Fruit fly (Drosophila melanogaster) whole organism, embryonic: Measurements from ENCODE around the gene CG4115.
A peak's percentile ranks its signal among the peaks of the same experiment; 100 is the strongest.

ENCODE experiments used
- Abd-B ChIP-seq: fragments of 200-800 bp; sonication (Bioruptor generic); optimal IDR thresholded peaks from 2 replicates; lab custom pipeline; 2018; ENCODE audit warnings: missing biosample characterization, mild to moderate bottlenecking, missing genetic modification characterization, moderate library complexity
- BEAF-32 ChIP-seq: fragments of 200-800 bp; sonication (Bioruptor generic); optimal IDR thresholded peaks from 3 replicates; lab custom pipeline; 2017; ENCODE audit warnings: missing biosample characterization, missing genetic modification characterization, mild to moderate bottlenecking, moderate library complexity, missing genetic modification reagents
- CG11398 ChIP-seq: fragments of 200-800 bp; sonication (Bioruptor generic); optimal IDR thresholded peaks from 2 replicates; lab custom pipeline; 2016; ENCODE audit warnings: missing biosample characterization, missing genetic modification characterization
- CG11560 ChIP-seq: fragments of 200-800 bp; sonication (Bioruptor generic); IDR thresholded peaks from 3 replicates; pipeline ENCODE4 v1.3.6; 2022; ENCODE audit warnings: missing biosample characterization, missing genetic modification characterization
- CG12219 ChIP-seq: fragments of 200-800 bp; sonication (Bioruptor generic); optimal IDR thresholded peaks from 3 replicates; lab custom pipeline; 2018; ENCODE audit warnings: missing biosample characterization, mild to moderate bottlenecking, missing genetic modification characterization
- CG13287 ChIP-seq: fragments of 200-800 bp; sonication (Bioruptor generic); IDR thresholded peaks from 2 replicates; pipeline ENCODE4 v1.3.6; 2022; ENCODE audit warnings: missing biosample characterization, missing genetic modification characterization; ENCODE audit not compliant: partially characterized antibody
- CG13296 ChIP-seq: fragments of 200-800 bp; sonication (Bioruptor generic); optimal IDR thresholded peaks from 3 replicates; lab custom pipeline; 2018; ENCODE audit warnings: missing biosample characterization, mild to moderate bottlenecking, missing genetic modification characterization
- CG13424 ChIP-seq: fragments of 200-800 bp; sonication (Bioruptor generic); optimal IDR thresholded peaks from 2 replicates; lab custom pipeline; 2019; ENCODE audit warnings: missing biosample characterization, mild to moderate bottlenecking, missing genetic modification characterization, moderate library complexity
- CG1603 ChIP-seq: fragments of 200-800 bp; sonication (Bioruptor generic); optimal IDR thresholded peaks from 2 replicates; lab custom pipeline; 2019; ENCODE audit warnings: missing biosample characterization, mild to moderate bottlenecking, missing genetic modification characterization, moderate library complexity
- CG16813 ChIP-seq: fragments of 200-800 bp; sonication (Bioruptor generic); IDR thresholded peaks from 3 replicates; pipeline ENCODE4 v1.3.6; 2022; ENCODE audit warnings: missing biosample characterization, missing genetic modification characterization; ENCODE audit not compliant: partially characterized antibody
- CG17802 ChIP-seq: fragments of 200-800 bp; sonication (Bioruptor generic); optimal IDR thresholded peaks from 2 replicates; lab custom pipeline; 2018; ENCODE audit warnings: missing biosample characterization, mild to moderate bottlenecking, missing genetic modification characterization, moderate library complexity
- CG18599 ChIP-seq: fragments of 200-800 bp; sonication (Bioruptor generic); optimal IDR thresholded peaks from 3 replicates; lab custom pipeline; 2017; ENCODE audit warnings: missing biosample characterization, missing genetic modification characterization, mild to moderate bottlenecking, moderate library complexity, missing genetic modification reagents
- CG18619 ChIP-seq: fragments of 200-800 bp; sonication (Bioruptor generic); optimal IDR thresholded peaks from 3 replicates; lab custom pipeline; 2017; ENCODE audit warnings: missing biosample characterization, mild to moderate bottlenecking, missing genetic modification characterization
- CG3407 ChIP-seq: fragments of 200-800 bp; sonication (Bioruptor generic); optimal IDR thresholded peaks from 2 replicates; lab custom pipeline; 2018; ENCODE audit warnings: missing biosample characterization, mild to moderate bottlenecking, missing genetic modification characterization
- CG3726 ChIP-seq: fragments of 200-800 bp; sonication (Bioruptor generic); IDR thresholded peaks from 3 replicates; pipeline ENCODE4, ENCODE4 v1.3.6; 2022; ENCODE audit warnings: missing biosample characterization, missing genetic modification characterization
- CG5953 ChIP-seq: fragments of 200-800 bp; sonication (Bioruptor generic); IDR thresholded peaks from 2 replicates; pipeline ENCODE4 v1.3.6; 2022; ENCODE audit warnings: missing biosample characterization, missing genetic modification characterization
- CG8290 ChIP-seq, 3 experiments: fragments of 200-800 bp; sonication (Bioruptor generic); optimal IDR thresholded peaks; 2 replicates each; lab custom pipeline; 2016 to 2019; ENCODE audit warnings: missing biosample characterization in 3 of 3, missing genetic modification characterization in 3 of 3, mild to moderate bottlenecking in 2 of 3, moderate library complexity in 1 of 3
- CG8388 ChIP-seq: fragments of 200-800 bp; sonication (Bioruptor generic); optimal IDR thresholded peaks from 2 replicates; lab custom pipeline; 2019; ENCODE audit warnings: missing biosample characterization, mild to moderate bottlenecking, missing genetic modification characterization, moderate library complexity
- CG9609 ChIP-seq: fragments of 200-800 bp; sonication (Bioruptor generic); optimal IDR thresholded peaks from 3 replicates; lab custom pipeline; 2016; ENCODE audit warnings: missing biosample characterization, missing genetic modification characterization
- CoRest ChIP-seq: fragments of 200-800 bp; sonication (Bioruptor generic); optimal IDR thresholded peaks from 3 replicates; lab custom pipeline; 2018; ENCODE audit warnings: missing biosample characterization, mild to moderate bottlenecking, missing genetic modification characterization, moderate library complexity
- Dip3 ChIP-seq: fragments of 200-800 bp; sonication (Bioruptor generic); optimal IDR thresholded peaks from 3 replicates; lab custom pipeline; 2016; ENCODE audit warnings: missing biosample characterization, missing genetic modification characterization
- Doc3 ChIP-seq: fragments of 200-800 bp; sonication (Bioruptor generic); IDR thresholded peaks from 3 replicates; pipeline ENCODE4 v1.3.6; 2022; ENCODE audit warnings: missing biosample characterization, missing genetic modification characterization; ENCODE audit not compliant: partially characterized antibody
- Dref ChIP-seq: fragments of 200-800 bp; sonication (Bioruptor generic); IDR thresholded peaks from 2 replicates; pipeline ENCODE4 v1.3.6; 2022; ENCODE audit warnings: missing biosample characterization, missing genetic modification characterization
- MTF-1 ChIP-seq: fragments of 200-800 bp; sonication (Bioruptor generic); optimal IDR thresholded peaks from 2 replicates; lab custom pipeline; 2018; ENCODE audit warnings: missing biosample characterization, mild to moderate bottlenecking, missing genetic modification characterization, borderline replicate concordance
- Poxn ChIP-seq: fragments of 200-800 bp; sonication (Bioruptor generic); IDR thresholded peaks from 2 replicates; pipeline ENCODE4 v1.3.6; 2022; ENCODE audit warnings: missing biosample characterization, missing genetic modification characterization
- Six4 ChIP-seq: fragments of 200-800 bp; sonication (Bioruptor generic); optimal IDR thresholded peaks from 2 replicates; lab custom pipeline; 2016; ENCODE audit warnings: missing biosample characterization, missing genetic modification characterization
- Sry-δ ChIP-seq: fragments of 200-800 bp; sonication (Bioruptor generic); optimal IDR thresholded peaks from 2 replicates; lab custom pipeline; 2016; ENCODE audit warnings: missing biosample characterization, missing genetic modification characterization
- Usf ChIP-seq: fragments of 200-800 bp; sonication (Bioruptor generic); optimal IDR thresholded peaks from 2 replicates; lab custom pipeline; 2017; ENCODE audit warnings: missing genotype, missing biosample characterization, missing genetic modification characterization
- Xbp1 ChIP-seq: fragments of 200-800 bp; sonication (Bioruptor generic); optimal IDR thresholded peaks from 3 replicates; lab custom pipeline; 2016; ENCODE audit warnings: missing biosample characterization, mild to moderate bottlenecking, missing genetic modification characterization
- ara ChIP-seq: fragments of 200-800 bp; sonication (Bioruptor generic); IDR thresholded peaks from 2 replicates; pipeline ENCODE4 v1.3.6; 2022; ENCODE audit warnings: missing biosample characterization, missing genetic modification characterization
- cato ChIP-seq: fragments of 200-800 bp; sonication (Bioruptor generic); optimal IDR thresholded peaks from 2 replicates; lab custom pipeline; 2016; ENCODE audit warnings: missing biosample characterization, missing genetic modification characterization, borderline replicate concordance
- cg ChIP-seq: fragments of 200-800 bp; sonication (Bioruptor generic); optimal IDR thresholded peaks from 3 replicates; lab custom pipeline; 2019; ENCODE audit warnings: missing biosample characterization, mild to moderate bottlenecking, missing genetic modification characterization, moderate library complexity
- chm ChIP-seq: fragments of 200-800 bp; sonication (Bioruptor generic); IDR thresholded peaks from 2 replicates; pipeline ENCODE4 v1.3.6; 2022; ENCODE audit warnings: missing biosample characterization, missing genetic modification characterization
- ci ChIP-seq: fragments of 200-800 bp; sonication (Bioruptor generic); IDR thresholded peaks from 3 replicates; pipeline ENCODE4 v1.3.6; 2022; ENCODE audit warnings: missing biosample characterization, missing genetic modification characterization
- dati ChIP-seq: fragments of 200-800 bp; sonication (Bioruptor generic); IDR thresholded peaks from 2 replicates; pipeline ENCODE4 v1.3.6; 2022; ENCODE audit warnings: missing biosample characterization, missing genetic modification characterization
- eve ChIP-seq, 2 experiments: fragments of >200 bp; optimal IDR thresholded peaks; 2 replicates each; lab custom pipeline; 2017; ENCODE audit warnings: missing biosample characterization in 2 of 2, missing genetic modification characterization in 2 of 2
- ftz-f1 ChIP-seq: fragments of 200-800 bp; sonication (Bioruptor generic); optimal IDR thresholded peaks from 2 replicates; lab custom pipeline; 2016; ENCODE audit warnings: missing biosample characterization, missing genetic modification characterization
- hkb ChIP-seq, 2 experiments: fragments of 200-800 bp in 1 of 2; fragments of >200 bp in 1 of 2; sonication (Bioruptor generic) in 1 of 2; IDR thresholded peaks in 1 of 2; optimal IDR thresholded peaks in 1 of 2; 2 replicates each; pipeline versions ENCODE4 v1.3.6 to Lab custom; 2017 to 2022; ENCODE audit warnings: missing biosample characterization in 1 of 2, missing genetic modification characterization in 1 of 2
- otp ChIP-seq: fragments of 200-800 bp; sonication (Bioruptor generic); IDR thresholded peaks from 3 replicates; pipeline ENCODE4, ENCODE4 v1.3.6; 2022; ENCODE audit warnings: missing biosample characterization, missing genetic modification characterization
- p53 ChIP-seq: fragments of 200-800 bp; sonication (Bioruptor generic); optimal IDR thresholded peaks from 2 replicates; lab custom pipeline; 2016; ENCODE audit warnings: missing biosample characterization, missing genetic modification characterization
- prd ChIP-seq, 3 experiments: fragments of >200 bp in 2 of 3; fragments of 200-800 bp in 1 of 3; sonication (Bioruptor generic) in 1 of 3; optimal IDR thresholded peaks in 2 of 3; IDR thresholded peaks in 1 of 3; 2 replicates in 2 of 3; 3 replicates in 1 of 3; pipeline versions ENCODE4 v1.3.6 to Lab custom; 2017 to 2022; ENCODE audit warnings: missing biosample characterization in 1 of 3, missing genetic modification characterization in 1 of 3
- salm ChIP-seq: fragments of 200-800 bp; sonication (Bioruptor generic); optimal IDR thresholded peaks from 2 replicates; lab custom pipeline; 2018; ENCODE audit warnings: missing biosample characterization, mild to moderate bottlenecking, missing genetic modification characterization
- so ChIP-seq: fragments of 200-800 bp; sonication (Bioruptor generic); IDR thresholded peaks from 3 replicates; pipeline ENCODE4 v1.3.6; 2022; ENCODE audit warnings: missing biosample characterization, missing genetic modification characterization
- tap ChIP-seq: fragments of 200-800 bp; optimal IDR thresholded peaks from 3 replicates; lab custom pipeline; 2019; ENCODE audit warnings: missing biosample characterization, mild to moderate bottlenecking, missing genetic modification characterization, moderate library complexity
- trh ChIP-seq: fragments of 200-800 bp; sonication (Bioruptor generic); optimal IDR thresholded peaks from 2 replicates; lab custom pipeline; 2016; ENCODE audit warnings: missing biosample characterization, missing genetic modification characterization
- ttk ChIP-seq: fragments of 200-800 bp; sonication (Bioruptor generic); IDR thresholded peaks from 2 replicates; pipeline ENCODE4 v2.1.2; 2022; ENCODE audit warnings: missing biosample characterization, missing genetic modification characterization
- vvl ChIP-seq: fragments of 200-800 bp; sonication (Bioruptor generic); IDR thresholded peaks from 2 replicates; pipeline ENCODE4 v1.3.6; 2022; ENCODE audit warnings: missing biosample characterization, missing genetic modification characterization
- zen2 ChIP-seq: fragments of 200-800 bp; sonication (Bioruptor generic); IDR thresholded peaks from 3 replicates; pipeline ENCODE4 v1.3.6; 2022; ENCODE audit warnings: missing biosample characterization, missing genetic modification characterization; ENCODE audit not compliant: partially characterized antibody

Gene CG4115

dm6 chr3R:12401672-12402296, 42.0 kb downstream of the CG4115 start, which contains the start of gene DNAlig3 (continued):
- TF ChIP-seq Poxn (no peak), Dref (GFP tag; lab: Robert Waterston, UW) (peak; percentile 40; the same call in 1 of the 2 replicates), chm (GFP tag; lab: Robert Waterston, UW) (no peak), CoRest (tag; lab: Kevin White, UChicago) (no peak), dati (GFP tag; lab: Robert Waterston, UW) (no peak), vvl (no peak), CG18619 (no peak), Xbp1 (GFP tag; lab: Kevin White, UChicago) (no peak), ftz-f1 (GFP tag; lab: Kevin White, UChicago) (no peak), CG13424 (no peak), CG17802 (tag; lab: Kevin White, UChicago) (no peak), CG16813 (peak; percentile 45; the same call in 1 of the 3 replicates), CG5953 (GFP tag; lab: Robert Waterston, UW) (no peak), CG3407 (GFP tag; lab: Kevin White, UChicago) (no peak), CG3726 (GFP tag; lab: Robert Waterston, UW) (no peak), Sry-δ (GFP tag; lab: Kevin White, UChicago) (peak; percentile 22), cg (GFP tag; lab: Kevin White, UChicago) (no peak), BEAF-32 (GFP tag; lab: Kevin White, UChicago) (peak; percentile 68), CG9609 (no peak), ttk (GFP tag; lab: Robert Waterston, UW) (no peak), CG1603 (tag; lab: Kevin White, UChicago) (peak; percentile 64), Usf (GFP tag; lab: Kevin White, UChicago) (no peak), CG8290 (GFP tag; optimal IDR thresholded peaks at IDR 0.05; lab: Kevin White, UChicago) (no peak), CG8290 (tag; optimal IDR thresholded peaks at IDR 0.05; lab: Kevin White, UChicago) (peak in 1 of 2 experiments; percentile 40), cato (GFP tag; lab: Kevin White, UChicago) (no peak), hkb (optimal IDR thresholded peaks at IDR 0.05; lab: Kevin White, UChicago) (no peak), hkb (GFP tag; IDR thresholded peaks at IDR 0.05; lab: Robert Waterston, UW) (no peak), prd (optimal IDR thresholded peaks at IDR 0.05; lab: Kevin White, UChicago) (no peak), prd (GFP tag; IDR thresholded peaks at IDR 0.05; lab: Robert Waterston, UW) (no peak), zen2 (GFP tag; lab: Robert Waterston, UW) (peak; percentile 68; the same call in 2 of the 3 replicates), CG11560 (tag; lab: Robert Waterston, UW) (no peak), MTF-1 (GFP tag; lab: Kevin White, UChicago) (no peak), CG13296 (GFP tag; lab: Kevin White, UChicago) (no peak), otp (GFP tag; lab: Robert Waterston, UW) (no peak), so (GFP tag; lab: Robert Waterston, UW) (no peak), tap (no peak), trh (no peak), salm (no peak), CG8388 (no peak), eve (GFP tag; optimal IDR thresholded peaks at IDR 0.05; lab: Kevin White, UChicago) (no peak), CG18599 (GFP tag; lab: Kevin White, UChicago) (no peak), ci (peak; percentile 49; the same call in 1 of the 3 replicates), CG13287 (GFP tag; lab: Robert Waterston, UW) (peak; percentile 73), Abd-B (GFP tag; lab: Kevin White, UChicago) (no peak), p53 (GFP tag; lab: Kevin White, UChicago) (no peak), Doc3 (GFP tag; lab: Robert Waterston, UW) (peak; percentile 61; the same call in 1 of the 3 replicates), CG11398 (GFP tag; lab: Kevin White, UChicago) (no peak), Dip3 (GFP tag; lab: Kevin White, UChicago) (no peak), Six4 (GFP tag; lab: Kevin White, UChicago) (no peak), CG12219 (no peak), ara (GFP tag; lab: Robert Waterston, UW) (no peak)
